Worm (Caenorhabditis elegans) whole organism, L4 larva: ENCODE measurements around the gene max-2.

Source experiments
- F49E8.2 ChIP-seq: sonication (generic microtip); optimal IDR thresholded peaks from 2 replicates; lab custom pipeline; 2016; ENCODE audit warnings: missing compliant biosample characterization, mild to moderate bottlenecking, missing genetic modification characterization, borderline replicate concordance
- ceh-82 ChIP-seq: sonication (generic microtip); optimal IDR thresholded peaks from 2 replicates; lab custom pipeline; 2017; ENCODE audit warnings: missing biosample characterization, missing genetic modification characterization
- dmd-8 ChIP-seq: fragments of 200-800 bp; sonication (Bioruptor generic); IDR thresholded peaks from 2 replicates; pipeline ENCODE4 v1.3.6; 2022; ENCODE audit warnings: missing genetic modification characterization, missing compliant biosample characterization
- lsy-2 ChIP-seq, 2 experiments: fragments of 150-350 bp in 1 of 2; sonication (generic microtip) in 1 of 2; optimal IDR thresholded peaks; 2 replicates each; lab custom pipeline; 2014 to 2017; ENCODE audit warnings: missing biosample characterization in 2 of 2, missing genetic modification characterization in 2 of 2
- mep-1 ChIP-seq: fragments of 150-350 bp; sonication (generic microtip); optimal IDR thresholded peaks from 3 replicates; lab custom pipeline; 2014; ENCODE audit warnings: missing biosample characterization, missing genetic modification characterization
- nhr-11 ChIP-seq: fragments of 150-350 bp; optimal IDR thresholded peaks from 2 replicates; lab custom pipeline; 2014; ENCODE audit warnings: missing biosample characterization, missing genetic modification characterization
- php-3 ChIP-seq: fragments of 200-800 bp; sonication (Bioruptor generic); IDR thresholded peaks from 2 replicates; pipeline ENCODE4 v1.3.6; 2022; ENCODE audit warnings: missing genetic modification reagents, missing genetic modification characterization, missing compliant biosample characterization
- rbr-2 ChIP-seq: sonication (generic microtip); optimal IDR thresholded peaks from 2 replicates; lab custom pipeline; 2016; ENCODE audit warnings: missing genotype, missing genetic modification characterization, missing compliant biosample characterization
- unc-62 ChIP-seq, 3 experiments: fragments of 150-350 bp in 1 of 3; sonication (generic microtip); optimal IDR thresholded peaks in 2 of 3; peaks in 1 of 3; 1 replicate in 1 of 3; 2 replicates in 2 of 3; lab custom pipeline; 2014 to 2017; ENCODE audit warnings: missing biosample characterization in 3 of 3, missing genetic modification characterization in 3 of 3, missing genetic modification reagents in 3 of 3, missing genotype in 1 of 3

DNA sequence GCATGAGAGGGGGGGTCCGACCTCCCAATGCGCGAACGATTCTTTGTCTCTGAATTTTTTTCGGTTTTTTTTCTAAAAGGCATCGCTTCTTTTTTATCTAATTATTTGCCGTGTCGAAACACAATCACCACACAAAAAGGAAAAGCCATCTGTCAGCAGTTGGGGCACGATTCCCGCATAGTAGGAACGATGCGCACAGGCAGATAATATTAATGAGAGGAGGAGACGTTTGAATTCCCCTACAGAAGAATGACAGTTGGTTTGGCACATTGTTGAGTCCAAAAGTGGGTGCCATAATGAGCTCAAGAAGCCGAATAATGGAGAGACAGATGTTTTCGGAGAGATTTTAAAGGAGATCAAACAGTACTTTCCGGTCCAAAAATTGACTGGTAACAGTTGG lies 40.9 kb downstream of the max-2 start:
- TF ChIP-seq dmd-8 (GFP tag; lab: Robert Waterston, UW) (no peak), unc-62 (GFP tag; optimal IDR thresholded peaks at IDR 0.05 in 1 of 2; lab: Kevin White, UChicago) (no peak), unc-62 (tag; optimal IDR thresholded peaks at IDR 0.05; lab: Kevin White, UChicago) (no peak), php-3 (GFP tag; lab: Robert Waterston, UW) (no peak), ceh-82 (tag; lab: Kevin White, UChicago) (no peak), F49E8.2 (no peak), rbr-2 (no peak), lsy-2 (tag; optimal IDR thresholded peaks at IDR 0.05; lab: Kevin White, UChicago) (no peak), mep-1 (tag; lab: Kevin White, UChicago) (no peak), nhr-11 (no peak)
